In genomic region chr3L:2400227-2400840, dm6 we compare ENCODE assay signal across 4 fruit fly cellular contexts.
TF ChIP-seq lines count a peak whose summit lies in the region.

No protein-coding gene starts in this region.

- no peak for TF ChIP-seq CTCF in whole organism, embryonic (GFP tag; optimal IDR thresholded peaks at IDR 0.05; lab: Kevin White, UChicago)

TF ChIP-seq in whole organism, adult, 20 proteins besides CTCF, POLR2A, EP300 and RAD21:
- no peak for TF ChIP-seq pad (GFP tag; optimal IDR thresholded peaks at IDR 0.05; lab: Kevin White, UChicago)
- TF ChIP-seq kay (GFP tag; lab: Kevin White, UChicago; ENCODE audit: borderline replicate concordance): peak; percentile 9
- no peak for TF ChIP-seq cic (GFP tag; optimal IDR thresholded peaks at IDR 0.05; lab: Kevin White, UChicago)
- TF ChIP-seq Clk (GFP tag; optimal IDR thresholded peaks at IDR 0.05; lab: Kevin White, UChicago): no peak
- peak; percentile 10 for TF ChIP-seq CG33017 (tag; optimal IDR thresholded peaks at IDR 0.05; lab: Kevin White, UChicago)
- no peak for TF ChIP-seq CG14711 (tag; optimal IDR thresholded peaks at IDR 0.05; lab: Kevin White, UChicago)
- no peak for TF ChIP-seq Crg-1 (GFP tag; optimal IDR thresholded peaks at IDR 0.05; lab: Kevin White, UChicago)
- no peak for TF ChIP-seq toe (GFP tag; optimal IDR thresholded peaks at IDR 0.05; lab: Kevin White, UChicago)
- TF ChIP-seq Mnt (GFP tag; optimal IDR thresholded peaks at IDR 0.05; lab: Kevin White, UChicago): peak; percentile 17
- no peak for TF ChIP-seq ovo (GFP tag; optimal IDR thresholded peaks at IDR 0.05; lab: Kevin White, UChicago)
- TF ChIP-seq CG12768 (GFP tag; optimal IDR thresholded peaks at IDR 0.05; lab: Kevin White, UChicago): no peak

TF ChIP-seq in whole organism, embryonic, 481 proteins besides CTCF, POLR2A, EP300 and RAD21:
- no peak for TF ChIP-seq Chrac-16 (GFP tag; optimal IDR thresholded peaks at IDR 0.05; lab: Kevin White, UChicago)
- TF ChIP-seq exex (tag; optimal IDR thresholded peaks at IDR 0.05; lab: Kevin White, UChicago): peak; percentile 45
- TF ChIP-seq rib (GFP tag; IDR thresholded peaks at IDR 0.05; lab: Robert Waterston, UW): 0 out of 2 replicates have a peak, but pooled peaks have one; percentile 34
- TF ChIP-seq ftz-f1 (GFP tag; optimal IDR thresholded peaks at IDR 0.05; lab: Kevin White, UChicago): peak; percentile 46
- peak; percentile 46 for TF ChIP-seq NFAT (GFP tag; IDR thresholded peaks at IDR 0.05; lab: Robert Waterston, UW)
- peak; percentile 73; the same call in 1 of the 4 replicates for TF ChIP-seq chinmo (GFP tag; IDR thresholded peaks at IDR 0.05; lab: Robert Waterston, UW; ENCODE audit: partially characterized antibody)
- 0 out of 2 replicates have a peak, but pooled peaks have one; percentile 7 for TF ChIP-seq Rfx (GFP tag; IDR thresholded peaks at IDR 0.05; lab: Robert Waterston, UW)
- peak; percentile 18 for TF ChIP-seq CG10543 (GFP tag; optimal IDR thresholded peaks at IDR 0.05; lab: Kevin White, UChicago)
- TF ChIP-seq CG12769 (tag; optimal IDR thresholded peaks at IDR 0.05; lab: Kevin White, UChicago): peak; percentile 62
- no peak for TF ChIP-seq insv (GFP tag; optimal IDR thresholded peaks at IDR 0.05; lab: Kevin White, UChicago)
- peak; percentile 43 for TF ChIP-seq grn (GFP tag; optimal IDR thresholded peaks at IDR 0.05; lab: Kevin White, UChicago)
- no peak for TF ChIP-seq NK7.1 (GFP tag; optimal IDR thresholded peaks at IDR 0.05; lab: Kevin White, UChicago)
- TF ChIP-seq Jarid2 (GFP tag; optimal IDR thresholded peaks at IDR 0.05; lab: Kevin White, UChicago): peak; percentile 63
- TF ChIP-seq Dfd (GFP tag; optimal IDR thresholded peaks at IDR 0.05; lab: Kevin White, UChicago): no peak
- peak; percentile 55 for TF ChIP-seq Ets65A (GFP tag; lab: Kevin White, UChicago)
- TF ChIP-seq Adf1 (GFP tag; IDR thresholded peaks at IDR 0.05; lab: Robert Waterston, UW): no peak
- peak; percentile 49 for TF ChIP-seq sug (tag; optimal IDR thresholded peaks at IDR 0.05; lab: Kevin White, UChicago)
- peak; percentile 84 for TF ChIP-seq CG3163 (GFP tag; optimal IDR thresholded peaks at IDR 0.05; lab: Kevin White, UChicago)
- TF ChIP-seq Deaf1 (tag; optimal IDR thresholded peaks at IDR 0.05; lab: Kevin White, UChicago): peak; percentile 27
- peak; percentile 33 to 70 for TF ChIP-seq Trl (optimal IDR thresholded peaks at IDR 0.05; lab: Kevin White, UChicago)
- no peak for TF ChIP-seq Trl (GFP tag; optimal IDR thresholded peaks at IDR 0.05; lab: Kevin White, UChicago)
- peak in 1 of 2 experiments; percentile 41 for TF ChIP-seq Pdp1 (GFP tag; optimal IDR thresholded peaks at IDR 0.05; lab: Kevin White, UChicago)
- TF ChIP-seq CG10267 (tag; optimal IDR thresholded peaks at IDR 0.05; lab: Kevin White, UChicago): no peak
- peak; percentile 21 for TF ChIP-seq CG34376 (GFP tag; optimal IDR thresholded peaks at IDR 0.05; lab: Kevin White, UChicago)

TF ChIP-seq in whole organism, pupa, 21 proteins besides CTCF, POLR2A, EP300 and RAD21:
- 0 out of 2 replicates have a peak, but pooled peaks have one; percentile 36 for TF ChIP-seq CG32121 (GFP tag; IDR thresholded peaks at IDR 0.05; lab: Robert Waterston, UW)
- TF ChIP-seq D1 (tag; optimal IDR thresholded peaks at IDR 0.05; lab: Kevin White, UChicago): no peak

TF ChIP-seq in whole organism, wandering third instar larva, 38 proteins besides CTCF, POLR2A, EP300 and RAD21:
- peak; percentile 29 for TF ChIP-seq h (GFP tag; optimal IDR thresholded peaks at IDR 0.05; lab: Kevin White, UChicago)
- TF ChIP-seq CG9705 (GFP tag; optimal IDR thresholded peaks at IDR 0.05; lab: Kevin White, UChicago): no peak
TF ChIP-seq in whole organism, wandering third instar larva: peak in this region for 1.
